Worm (Caenorhabditis elegans) whole organism, L1 larva: ENCODE data around the gene eel-1.

ENCODE experiments used
- C04F5.9 ChIP-seq: sonication (generic microtip); optimal IDR thresholded peaks from 2 replicates; lab custom pipeline; 2016; ENCODE audit warnings: missing genetic modification characterization, missing compliant biosample characterization
- C34B4.2 ChIP-seq: sonication (generic microtip); optimal IDR thresholded peaks from 2 replicates; lab custom pipeline; 2017; ENCODE audit warnings: mild to moderate bottlenecking, missing genetic modification characterization, missing compliant biosample characterization
- aha-1 ChIP-seq: fragments of 150-350 bp; optimal IDR thresholded peaks from 2 replicates; lab custom pipeline; 2014; ENCODE audit warnings: missing biosample characterization, missing genetic modification characterization
- aly-2 ChIP-seq: fragments of 150-350 bp; optimal IDR thresholded peaks from 2 replicates; lab custom pipeline; 2014; ENCODE audit warnings: missing biosample characterization, missing genetic modification characterization
- blmp-1 ChIP-seq: fragments of 150-350 bp; optimal IDR thresholded peaks from 2 replicates; lab custom pipeline; 2014; ENCODE audit warnings: missing biosample characterization, missing genetic modification characterization
- ceh-63 ChIP-seq: fragments of 200-800 bp; sonication (Bioruptor generic); optimal IDR thresholded peaks from 2 replicates; lab custom pipeline; 2018; ENCODE audit warnings: mild to moderate bottlenecking, missing genetic modification characterization, missing compliant biosample characterization
- ceh-8 ChIP-seq: fragments of 200-800 bp; sonication (Bioruptor generic); optimal IDR thresholded peaks from 2 replicates; lab custom pipeline; 2018; ENCODE audit warnings: mild to moderate bottlenecking, missing genetic modification characterization, moderate library complexity, missing compliant biosample characterization
- ceh-88 ChIP-seq: fragments of 200-800 bp; sonication (Bioruptor generic); IDR thresholded peaks from 2 replicates; pipeline ENCODE4 v1.3.6; 2022; ENCODE audit warnings: missing genetic modification characterization, missing compliant biosample characterization
- ceh-90 ChIP-seq: sonication (generic microtip); optimal IDR thresholded peaks from 2 replicates; lab custom pipeline; 2016; ENCODE audit warnings: missing genetic modification characterization, missing compliant biosample characterization
- ces-1 ChIP-seq: fragments of 150-350 bp; optimal IDR thresholded peaks from 2 replicates; lab custom pipeline; 2014; ENCODE audit warnings: missing biosample characterization, missing genetic modification reagents, missing genetic modification characterization
- efl-1 ChIP-seq, 4 experiments: fragments of 150-350 bp; optimal IDR thresholded peaks in 3 of 4; peaks in 1 of 4; 1 replicate in 1 of 4; 2 replicates in 3 of 4; lab custom pipeline; 2014; ENCODE audit warnings: missing biosample characterization in 2 of 4, missing genetic modification characterization in 2 of 4, missing genetic modification reagents in 2 of 4
- egl-13 ChIP-seq: sonication (generic microtip); optimal IDR thresholded peaks from 2 replicates; lab custom pipeline; 2016; ENCODE audit warnings: missing genotype, missing genetic modification reagents, missing genetic modification characterization, missing compliant biosample characterization
- ets-5 ChIP-seq: fragments of 200-800 bp; sonication (Bioruptor generic); IDR thresholded peaks from 2 replicates; pipeline ENCODE4 v1.3.6; 2022; ENCODE audit warnings: missing genetic modification characterization, missing compliant biosample characterization
- fkh-10 ChIP-seq: sonication (generic microtip); optimal IDR thresholded peaks from 2 replicates; lab custom pipeline; 2017; ENCODE audit warnings: missing biosample characterization, missing genetic modification reagents, missing genetic modification characterization
- fkh-4 ChIP-seq: sonication (generic microtip); optimal IDR thresholded peaks from 2 replicates; lab custom pipeline; 2016; ENCODE audit warnings: missing compliant biosample characterization, missing genetic modification characterization, borderline replicate concordance
- fkh-8 ChIP-seq: sonication (generic microtip); optimal IDR thresholded peaks from 2 replicates; lab custom pipeline; 2016; ENCODE audit warnings: mild to moderate bottlenecking, missing genetic modification characterization, missing compliant biosample characterization
- fos-1 ChIP-seq: fragments of 150-350 bp; optimal IDR thresholded peaks from 2 replicates; lab custom pipeline; 2014; ENCODE audit warnings: missing biosample characterization, missing genetic modification characterization
- grh-1 ChIP-seq: fragments of 200-800 bp; sonication (Bioruptor generic); IDR thresholded peaks from 2 replicates; pipeline ENCODE4 v1.3.6; 2022; ENCODE audit warnings: missing genetic modification reagents, missing genetic modification characterization, missing compliant biosample characterization
- hlh-17 ChIP-seq: fragments of 200-800 bp; sonication (Bioruptor generic); optimal IDR thresholded peaks from 2 replicates; lab custom pipeline; 2018; ENCODE audit warnings: missing genetic modification characterization, mild to moderate bottlenecking, missing compliant biosample characterization, moderate library complexity, borderline replicate concordance
- hlh-4 ChIP-seq: sonication (generic microtip); optimal IDR thresholded peaks from 2 replicates; lab custom pipeline; 2016; ENCODE audit warnings: mild to moderate bottlenecking, missing genetic modification characterization, missing compliant biosample characterization
- irx-1 ChIP-seq: sonication (generic microtip); optimal IDR thresholded peaks from 2 replicates; lab custom pipeline; 2016; ENCODE audit warnings: missing genetic modification characterization, missing compliant biosample characterization
- isw-1 ChIP-seq: fragments of 200-800 bp; sonication (Bioruptor generic); IDR thresholded peaks from 2 replicates; pipeline ENCODE4 v1.3.6; 2022; ENCODE audit warnings: missing genetic modification characterization, missing compliant biosample characterization
- lin-14 ChIP-seq: fragments of 200-800 bp; sonication (Bioruptor generic); optimal IDR thresholded peaks from 2 replicates; lab custom pipeline; 2018; ENCODE audit warnings: mild to moderate bottlenecking, missing genetic modification characterization, moderate library complexity, missing compliant biosample characterization
- lin-15B ChIP-seq: fragments of 150-350 bp; sonication (generic microtip); optimal IDR thresholded peaks from 3 replicates; lab custom pipeline; 2014; ENCODE audit warnings: missing biosample characterization, missing genetic modification characterization
- lin-35 ChIP-seq, 2 experiments: fragments of 150-350 bp; optimal IDR thresholded peaks; 2 replicates each; lab custom pipeline; 2014; ENCODE audit warnings: missing biosample characterization in 2 of 2, missing genetic modification characterization in 2 of 2, missing genetic modification reagents in 2 of 2
- lin-39 ChIP-seq: fragments of 150-350 bp; optimal IDR thresholded peaks from 2 replicates; lab custom pipeline; 2014; ENCODE audit warnings: missing biosample characterization, missing genetic modification reagents, missing genetic modification characterization
- lir-3 ChIP-seq: sonication (generic microtip); optimal IDR thresholded peaks from 2 replicates; lab custom pipeline; 2016; ENCODE audit warnings: mild to moderate bottlenecking, missing genetic modification characterization, moderate library complexity, missing compliant biosample characterization; ENCODE audit not compliant: poor library complexity
- mab-9 ChIP-seq: fragments of 200-800 bp; sonication (Bioruptor generic); IDR thresholded peaks from 2 replicates; pipeline ENCODE4 v1.3.6; 2022; ENCODE audit warnings: missing genetic modification reagents, missing genetic modification characterization, missing compliant biosample characterization
- mdl-1 ChIP-seq, 2 experiments: fragments of 150-350 bp; optimal IDR thresholded peaks; 2 replicates each; lab custom pipeline; 2014 to 2017; ENCODE audit warnings: missing biosample characterization in 2 of 2, missing genetic modification characterization in 2 of 2, inconsistent platforms in 1 of 2
- nhr-12 ChIP-seq: sonication (generic microtip); optimal IDR thresholded peaks from 2 replicates; lab custom pipeline; 2017; ENCODE audit warnings: missing biosample characterization, missing genetic modification characterization
- nhr-237 ChIP-seq: fragments of 150-350 bp; optimal IDR thresholded peaks from 2 replicates; lab custom pipeline; 2014; ENCODE audit warnings: missing biosample characterization, missing genetic modification characterization
- nhr-71 ChIP-seq: sonication (generic microtip); optimal IDR thresholded peaks from 2 replicates; lab custom pipeline; 2016; ENCODE audit warnings: mild to moderate bottlenecking, missing genetic modification characterization, moderate library complexity, missing compliant biosample characterization
- nhr-84 ChIP-seq: sonication (generic microtip); optimal IDR thresholded peaks from 2 replicates; lab custom pipeline; 2017; ENCODE audit warnings: missing biosample characterization, missing genetic modification characterization
- nhr-90 ChIP-seq: sonication (generic microtip); optimal IDR thresholded peaks from 2 replicates; lab custom pipeline; 2016; ENCODE audit warnings: mild to moderate bottlenecking, missing genetic modification characterization, missing compliant biosample characterization; ENCODE audit not compliant: poor library complexity
- pag-3 ChIP-seq: sonication (generic microtip); optimal IDR thresholded peaks from 2 replicates; lab custom pipeline; 2017; ENCODE audit warnings: missing genetic modification characterization, mild to moderate bottlenecking, missing compliant biosample characterization, antibody characterized with exemption, borderline replicate concordance; ENCODE audit not compliant: insufficient read depth
- pqm-1 ChIP-seq: sonication (generic microtip); optimal IDR thresholded peaks from 3 replicates; lab custom pipeline; 2017; ENCODE audit warnings: missing biosample characterization, missing genetic modification characterization
- rnt-1 ChIP-seq: sonication (generic microtip); optimal IDR thresholded peaks from 2 replicates; lab custom pipeline; 2016; ENCODE audit warnings: mild to moderate bottlenecking, missing genetic modification characterization, moderate library complexity, missing compliant biosample characterization
- sptf-1 ChIP-seq: fragments of 150-350 bp; optimal IDR thresholded peaks from 2 replicates; lab custom pipeline; 2014; ENCODE audit warnings: missing biosample characterization, missing genetic modification characterization
- sup-37 ChIP-seq: fragments of 200-800 bp; sonication (Bioruptor generic); optimal IDR thresholded peaks from 2 replicates; lab custom pipeline; 2018; ENCODE audit warnings: mild to moderate bottlenecking, missing genetic modification characterization, missing compliant biosample characterization
- tbx-2 ChIP-seq: sonication (generic microtip); optimal IDR thresholded peaks from 2 replicates; lab custom pipeline; 2016; ENCODE audit warnings: missing genetic modification characterization, missing compliant biosample characterization
- unc-30 ChIP-seq: sonication (generic microtip); optimal IDR thresholded peaks from 2 replicates; lab custom pipeline; 2017; ENCODE audit warnings: missing biosample characterization, missing genetic modification characterization
- unc-62 ChIP-seq: fragments of 150-350 bp; optimal IDR thresholded peaks from 2 replicates; lab custom pipeline; 2014; ENCODE audit warnings: missing biosample characterization, missing genetic modification reagents, missing genetic modification characterization
- vab-15 ChIP-seq: sonication (generic microtip); optimal IDR thresholded peaks from 2 replicates; lab custom pipeline; 2017; ENCODE audit warnings: missing genotype, mild to moderate bottlenecking, missing genetic modification characterization, missing compliant biosample characterization
- zag-1 ChIP-seq: fragments of 150-350 bp; optimal IDR thresholded peaks from 2 replicates; lab custom pipeline; 2014; ENCODE audit warnings: missing biosample characterization, missing genetic modification characterization
- ztf-4 ChIP-seq: fragments of 150-350 bp; optimal IDR thresholded peaks from 2 replicates; lab custom pipeline; 2014; ENCODE audit warnings: missing biosample characterization, missing genetic modification characterization

eel-1 gene

ce11 chrIV:3076802-3077201 lies 26.9 kb upstream of the eel-1 start:
- TF ChIP-seq nhr-71 (tag; lab: Kevin White, UChicago) (no peak), aly-2 (tag; lab: Kevin White, UChicago) (no peak), grh-1 (no peak), lin-39 (tag; lab: Kevin White, UChicago) (no peak), nhr-12 (tag; lab: Kevin White, UChicago) (no peak), lir-3 (tag; lab: Kevin White, UChicago) (no peak), unc-30 (tag; lab: Kevin White, UChicago) (no peak), lin-35 (GFP tag; optimal IDR thresholded peaks at IDR 0.05; lab: Kevin White, UChicago) (no peak), C04F5.9 (tag; lab: Kevin White, UChicago) (no peak)
- TF ChIP-seq, all 84 proteins: peak for 0

- TF ChIP-seq mab-9 (GFP tag; lab: Robert Waterston, UW) (no peak), ets-5 (GFP tag; lab: Robert Waterston, UW) (no peak), ces-1 (no peak), lin-14 (GFP tag; lab: Kevin White, UChicago) (no peak), aha-1 (tag; lab: Kevin White, UChicago) (no peak), mdl-1 (tag; optimal IDR thresholded peaks at IDR 0.05; lab: Kevin White, UChicago) (no peak), tbx-2 (no peak), lin-15B (tag; lab: Kevin White, UChicago) (no peak), ceh-88 (GFP tag; lab: Robert Waterston, UW) (no peak), ceh-8 (GFP tag; lab: Kevin White, UChicago) (no peak), C34B4.2 (tag; lab: Kevin White, UChicago) (no peak), unc-62 (no peak), fkh-10 (GFP tag; lab: Kevin White, UChicago) (no peak), irx-1 (tag; lab: Kevin White, UChicago) (no peak), pag-3 (tag; lab: Kevin White, UChicago) (no peak), ceh-63 (GFP tag; lab: Kevin White, UChicago) (no peak)
- TF ChIP-seq, all 84 proteins: peak for 0
Observed at ce11 chrIV:3076207-3076606, 26.3 kb upstream of the eel-1 start, which contains the start of gene Y67D8C.22. TSS of gene Y67D8C.22 (minus strand) at chrIV:3076307.

ce11 chrIV:3071997-3072396 lies 22.1 kb upstream of the eel-1 start, which contains the start of gene Y67D8C.2:
TSS of gene Y67D8C.2 (plus strand) at chrIV:3072297.
- no peak for TF ChIP-seq blmp-1
- TF ChIP-seq grh-1 = no peak
- TF ChIP-seq fkh-8 (tag; lab: Kevin White, UChicago) = no peak
- TF ChIP-seq egl-13 = no peak
- TF ChIP-seq hlh-17 (GFP tag; lab: Kevin White, UChicago) = no peak

- TF ChIP-seq vab-15 (tag; lab: Kevin White, UChicago) = no peak
- TF ChIP-seq blmp-1 = no peak
- no peak for TF ChIP-seq hlh-17 (GFP tag; lab: Kevin White, UChicago)
- no peak for TF ChIP-seq pqm-1 (tag; lab: Kevin White, UChicago)
- no peak for TF ChIP-seq ceh-90 (tag; lab: Kevin White, UChicago)
- no peak for TF ChIP-seq fos-1
- no peak for TF ChIP-seq zag-1
- TF ChIP-seq mdl-1 (tag; optimal IDR thresholded peaks at IDR 0.05; lab: Kevin White, UChicago) = no peak
- TF ChIP-seq ztf-4 = no peak
- no peak for TF ChIP-seq hlh-4 (tag; lab: Kevin White, UChicago)
- TF ChIP-seq sptf-1 = no peak
- TF ChIP-seq C04F5.9 (tag; lab: Kevin White, UChicago) = no peak
- no peak for TF ChIP-seq sup-37
- TF ChIP-seq fkh-4 (tag; lab: Kevin White, UChicago) = no peak
- no peak for TF ChIP-seq isw-1
- TF ChIP-seq rnt-1 = peak; percentile 67
- no peak for TF ChIP-seq nhr-84 (tag; lab: Kevin White, UChicago)
- TF ChIP-seq ets-5 (GFP tag; lab: Robert Waterston, UW) = no peak
- no peak for TF ChIP-seq tbx-2
- TF ChIP-seq efl-1 (optimal IDR thresholded peaks at IDR 0.05; lab: Kevin White, UChicago) = no peak
- TF ChIP-seq efl-1 (GFP tag; optimal IDR thresholded peaks at IDR 0.05 in 1 of 2; lab: Kevin White, UChicago) = peak in 1 of 2 experiments; percentile 37
- no peak for TF ChIP-seq nhr-90 (tag; lab: Kevin White, UChicago)
- TF ChIP-seq lin-15B (tag; lab: Kevin White, UChicago) = no peak
- no peak for TF ChIP-seq nhr-237 (tag; lab: Kevin White, UChicago)
Observed at ce11 chrIV:3069619-3070260, 19.8 kb upstream of the eel-1 start, which contains the start of gene cpg-9. TSS of gene cpg-9 (minus strand) at chrIV:3070210.
